Worm (Caenorhabditis elegans): ENCODE results near the gene nas-25.
A peak's percentile ranks its signal among the peaks of the same experiment; 100 is the strongest.

The nas-25 gene

ce11 chrII:8796391-8796790 lies 29.5 kb upstream of the nas-25 start (continued):
- TF ChIP-seq skn-1 (tag; optimal IDR thresholded peaks at IDR 0.05) (peak; percentile 6), pqm-1 (tag; optimal IDR thresholded peaks at IDR 0.05) (no peak), efl-3 (GFP tag; optimal IDR thresholded peaks at IDR 0.05) (no peak), efl-1 (optimal IDR thresholded peaks at IDR 0.05) (peak; percentile 35 to 46), efl-1 (GFP tag; optimal IDR thresholded peaks at IDR 0.05 in 1 of 2) (peak; percentile 5 to 67), blmp-1 (tag; optimal IDR thresholded peaks at IDR 0.05) (no peak), dsc-1 (tag; optimal IDR thresholded peaks at IDR 0.05) (peak; percentile 53), zag-1 (tag; optimal IDR thresholded peaks at IDR 0.05) (no peak), ceh-63 (GFP tag; optimal IDR thresholded peaks at IDR 0.05) (no peak), unc-62 (GFP tag; optimal IDR thresholded peaks at IDR 0.05) (no peak)

DNA sequence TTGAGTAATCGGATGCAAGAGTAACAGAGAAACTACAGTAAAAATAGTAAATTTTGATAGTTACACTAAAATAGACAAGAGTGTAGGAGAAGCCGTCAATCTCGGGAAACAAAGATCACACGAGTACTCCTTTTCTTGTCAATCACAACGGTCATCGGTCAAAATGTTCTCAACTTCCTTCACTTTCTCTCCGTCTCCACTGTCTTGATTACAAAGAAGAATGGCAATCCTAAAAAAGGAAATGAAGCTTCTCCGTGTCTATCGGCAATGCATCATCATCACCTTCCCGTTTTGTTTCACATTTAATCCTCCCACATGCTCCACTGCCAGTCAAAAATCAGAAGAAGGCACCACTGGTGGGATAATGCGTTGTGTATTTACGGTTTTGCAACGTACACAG lies 26.1 kb upstream of the nas-25 start:
- no peak for TF ChIP-seq nhr-76 (tag; optimal IDR thresholded peaks at IDR 0.05)
- no peak for TF ChIP-seq fkh-10 (GFP tag; optimal IDR thresholded peaks at IDR 0.05)
- TF ChIP-seq blmp-1 (tag; optimal IDR thresholded peaks at IDR 0.05): no peak
- TF ChIP-seq tbx-2 (tag; optimal IDR thresholded peaks at IDR 0.05): no peak
- TF ChIP-seq efl-3 (GFP tag; optimal IDR thresholded peaks at IDR 0.05): no peak
- TF ChIP-seq ztf-11 (tag; optimal IDR thresholded peaks at IDR 0.05): no peak
- TF ChIP-seq ztf-4 (tag; optimal IDR thresholded peaks at IDR 0.05): no peak
- no peak for TF ChIP-seq nhr-12 (tag; optimal IDR thresholded peaks at IDR 0.05)

- no peak for TF ChIP-seq efl-1 (optimal IDR thresholded peaks at IDR 0.05)
- TF ChIP-seq efl-1 (GFP tag; optimal IDR thresholded peaks at IDR 0.05 in 1 of 2): peak in 1 of 2 experiments; percentile 18
- TF ChIP-seq zag-1 (tag; optimal IDR thresholded peaks at IDR 0.05): no peak
These were observed 25.0 kb upstream of the nas-25 start, which contains the start of gene appg-2 for ce11 chrII:8800830-8801229. Gene appg-2 (plus strand): TSS chrII:8801130.

DNA sequence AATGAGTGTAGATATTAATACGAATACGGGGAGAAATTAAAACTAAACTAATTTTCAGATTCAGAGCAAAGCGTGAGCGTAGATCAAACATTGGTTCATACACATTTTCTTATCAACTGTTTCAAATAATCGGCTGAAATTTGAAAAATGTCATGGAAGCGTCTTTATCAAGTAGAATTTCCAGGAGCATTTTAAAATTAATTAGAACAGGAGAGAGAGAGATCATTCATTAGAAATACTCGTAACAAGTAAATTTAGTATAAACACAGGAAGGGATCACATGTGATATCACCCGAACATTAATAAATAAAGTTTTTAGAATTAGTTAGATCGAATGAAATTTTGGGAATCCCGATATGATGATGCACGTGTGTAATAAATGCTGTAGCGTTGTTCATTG lies 18.9 kb upstream of the nas-25 start, which contains the start of gene pho-13:
TSS of gene pho-13 (minus strand) at position 101 of the 400 bp plus-strand sequence.
- TF ChIP-seq isw-1 (GFP tag; IDR thresholded peaks at IDR 0.05) (no peak), fos-1 (tag; optimal IDR thresholded peaks at IDR 0.05) (no peak), swsn-7 (tag; optimal IDR thresholded peaks at IDR 0.05) (no peak), C34B4.2 (tag; optimal IDR thresholded peaks at IDR 0.05) (no peak), snu-23 (GFP tag; optimal IDR thresholded peaks at IDR 0.05) (no peak), tbx-2 (tag; optimal IDR thresholded peaks at IDR 0.05) (no peak), efl-1 (optimal IDR thresholded peaks at IDR 0.05) (no peak), efl-1 (GFP tag; optimal IDR thresholded peaks at IDR 0.05 in 1 of 2) (no peak), C16A3.4 (tag; optimal IDR thresholded peaks at IDR 0.05) (no peak), lin-14 (GFP tag; optimal IDR thresholded peaks at IDR 0.05) (no peak), aly-2 (tag; optimal IDR thresholded peaks at IDR 0.05) (no peak), nhr-84 (tag; optimal IDR thresholded peaks at IDR 0.05) (no peak), vab-15 (tag; optimal IDR thresholded peaks at IDR 0.05) (no peak), ceh-82 (tag; optimal IDR thresholded peaks at IDR 0.05) (no peak), ztf-11 (tag; optimal IDR thresholded peaks at IDR 0.05) (no peak), blmp-1 (tag; optimal IDR thresholded peaks at IDR 0.05) (no peak), zag-1 (tag; optimal IDR thresholded peaks at IDR 0.05) (no peak), snpc-4 (tag; optimal IDR thresholded peaks at IDR 0.05) (no peak)

ce11 chrII:8808482-8808881 lies 17.4 kb upstream of the nas-25 start, which contains the start of gene F07H5.10:
Gene F07H5.10 (minus strand): TSS chrII:8808582.
- TF ChIP-seq nhr-85 (tag) (no peak), pag-3 (tag; optimal IDR thresholded peaks at IDR 0.05; ENCODE audit: borderline replicate concordance, insufficient read depth) (no peak), nhr-84 (tag; optimal IDR thresholded peaks at IDR 0.05) (no peak)

- no peak for TF ChIP-seq snu-23 (GFP tag; optimal IDR thresholded peaks at IDR 0.05)
- no peak for TF ChIP-seq unc-86 (tag; optimal IDR thresholded peaks at IDR 0.05)
- no peak for TF ChIP-seq hlh-4 (tag; optimal IDR thresholded peaks at IDR 0.05)
- TF ChIP-seq ceh-82 (tag; optimal IDR thresholded peaks at IDR 0.05): no peak
- no peak for TF ChIP-seq ztf-11 (tag; optimal IDR thresholded peaks at IDR 0.05)
- TF ChIP-seq lin-13 (GFP tag; optimal IDR thresholded peaks at IDR 0.05): no peak
- TF ChIP-seq sup-37 (GFP tag; optimal IDR thresholded peaks at IDR 0.05): no peak
- TF ChIP-seq lin-15B (tag; optimal IDR thresholded peaks at IDR 0.05): no peak
- no peak for TF ChIP-seq egl-27 (tag; optimal IDR thresholded peaks at IDR 0.05)
- TF ChIP-seq nhr-28 (tag; optimal IDR thresholded peaks at IDR 0.05): no peak
- TF ChIP-seq nhr-20 (tag; optimal IDR thresholded peaks at IDR 0.05): peak; percentile 29
- TF ChIP-seq nhr-84 (tag; optimal IDR thresholded peaks at IDR 0.05): no peak
- TF ChIP-seq Y116A8C.19 (tag; optimal IDR thresholded peaks at IDR 0.05; ENCODE audit: borderline replicate concordance): no peak
- TF ChIP-seq C16A3.4 (tag; optimal IDR thresholded peaks at IDR 0.05): peak; percentile 25
- peak in 1 of 2 experiments; percentile 63 for TF ChIP-seq lsy-2 (tag; optimal IDR thresholded peaks at IDR 0.05)
- TF ChIP-seq pag-3 (tag; optimal IDR thresholded peaks at IDR 0.05; ENCODE audit: borderline replicate concordance, insufficient read depth): no peak
- TF ChIP-seq F16B12.6 (tag; optimal IDR thresholded peaks at IDR 0.05): peak; percentile 83
- TF ChIP-seq sox-4 (tag; optimal IDR thresholded peaks at IDR 0.05): no peak
These were observed 15.0 kb upstream of the nas-25 start, which contains the start of the genes F46C5.9 and rer-1 for ce11 chrII:8810679-8811413. Gene F46C5.9 (minus strand): TSS chrII:8810729. Gene rer-1 (plus strand): TSS chrII:8811370.

All from whole organism, L1 larva.